Worm (Caenorhabditis elegans): ENCODE data around the gene act-3.

act-3 gene

DNA sequence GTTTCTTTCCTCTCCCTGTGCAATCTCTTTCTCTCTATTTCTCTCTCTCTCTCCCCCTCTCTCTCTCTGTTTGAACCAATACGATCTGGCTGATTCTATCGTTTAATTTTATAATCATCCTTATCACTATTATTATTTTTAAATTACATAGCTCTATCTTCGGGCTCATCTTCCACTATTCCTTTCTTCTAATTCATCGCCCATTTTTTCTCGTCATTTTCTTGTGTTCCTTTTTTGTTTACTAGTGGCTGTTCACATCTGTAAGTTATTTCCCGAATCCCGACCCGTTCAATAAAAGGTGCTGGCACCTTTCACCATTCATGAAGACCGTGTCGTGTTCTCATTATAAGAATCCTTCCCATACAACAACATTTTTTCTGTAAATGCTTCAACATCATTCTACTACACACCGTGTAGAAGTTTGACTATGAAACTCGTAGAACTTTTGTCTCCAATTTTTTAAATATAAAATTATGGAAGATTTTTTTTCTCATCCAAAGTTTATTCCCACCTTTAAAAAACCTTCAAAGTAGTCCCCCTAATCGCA, 44.0 kb upstream of the act-3 start (continued):
- TF ChIP-seq tra-1 (GFP tag; IDR thresholded peaks at IDR 0.05) (0 out of 2 replicates have a peak, but pooled peaks have one; percentile 10), fkh-10 (GFP tag; optimal IDR thresholded peaks at IDR 0.05) (no peak), vab-7 (GFP tag; IDR thresholded peaks at IDR 0.05) (no peak), F37D6.2 (tag; optimal IDR thresholded peaks at IDR 0.05) (no peak), dve-1 (tag; optimal IDR thresholded peaks at IDR 0.05; ENCODE audit: insufficient read depth) (peak; percentile 5), T20F7.1 (GFP tag; optimal IDR thresholded peaks at IDR 0.05) (peak; percentile 32), rbr-2 (tag; optimal IDR thresholded peaks at IDR 0.05) (no peak), lsy-2 (tag; optimal IDR thresholded peaks at IDR 0.05) (peak in 1 of 2 experiments; percentile 17), daf-12 (tag; optimal IDR thresholded peaks at IDR 0.05) (no peak), Y75B8A.6 (GFP tag; IDR thresholded peaks at IDR 0.05) (no peak), dmd-9 (GFP tag; IDR thresholded peaks at IDR 0.05) (no peak), daf-8 (GFP tag; IDR thresholded peaks at IDR 0.05) (no peak), lin-13 (GFP tag; optimal IDR thresholded peaks at IDR 0.05) (no peak), dpl-1 (GFP tag; optimal IDR thresholded peaks at IDR 0.05) (no peak), mes-2 (tag; optimal IDR thresholded peaks at IDR 0.05; ENCODE audit: poor library complexity, severe bottlenecking) (peak; percentile 23), ceh-82 (tag; optimal IDR thresholded peaks at IDR 0.05) (no peak), daf-16 (GFP tag; optimal IDR thresholded peaks at IDR 0.05) (peak in 1 of 2 experiments; percentile 14), daf-16 (tag; optimal IDR thresholded peaks at IDR 0.05) (peak; percentile 28), aly-2 (tag; optimal IDR thresholded peaks at IDR 0.05) (no peak), madf-5 (GFP tag; IDR thresholded peaks at IDR 0.05) (no peak), T26A8.4 (GFP tag; IDR thresholded peaks at IDR 0.05) (0 out of 2 replicates have a peak, but pooled peaks have one; percentile 42), php-3 (GFP tag; IDR thresholded peaks at IDR 0.05) (no peak), egl-27 (tag; optimal IDR thresholded peaks at IDR 0.05) (no peak), nhr-28 (tag; optimal IDR thresholded peaks at IDR 0.05) (no peak), Y48G9A.11 (GFP tag; IDR thresholded peaks at IDR 0.05) (no peak), lin-38 (GFP tag; IDR thresholded peaks at IDR 0.05) (peak; percentile 35; the same call in 1 of the 2 replicates), nhr-25 (tag; optimal IDR thresholded peaks at IDR 0.05; ENCODE audit: borderline replicate concordance, insufficient read depth) (peak; percentile 14)

DNA sequence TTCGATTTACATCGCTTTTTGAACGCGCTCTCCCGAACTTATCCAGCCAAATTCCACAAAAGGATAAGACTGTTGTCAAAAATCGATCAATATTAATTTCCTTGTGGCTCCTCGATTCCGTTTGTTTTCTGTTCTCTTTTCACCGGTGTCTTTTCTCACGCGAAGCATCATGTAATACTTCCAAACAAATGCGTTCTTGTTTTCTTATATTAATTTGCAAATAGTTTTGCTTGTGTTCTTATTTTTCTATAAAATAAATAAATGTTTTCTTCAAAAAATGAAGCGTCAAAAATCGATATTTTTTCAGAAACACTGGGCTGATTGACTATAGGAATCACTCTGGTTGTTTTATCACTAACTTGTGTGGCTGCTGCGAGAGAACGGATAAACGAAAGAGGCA, 39.3 kb upstream of the act-3 start, which contains the start of gene math-33:
Gene math-33 (plus strand): TSS at position 301 of the 400 bp plus-strand sequence.
- TF ChIP-seq set-16 (GFP tag; IDR thresholded peaks at IDR 0.05) (no peak), nhr-111 (GFP tag; optimal IDR thresholded peaks at IDR 0.05) (no peak), F37D6.2 (tag; optimal IDR thresholded peaks at IDR 0.05) (no peak), arid-1 (GFP tag; conservative IDR thresholded peaks at IDR 0.05) (no peak), nhr-6 (tag; optimal IDR thresholded peaks at IDR 0.05) (no peak), lin-38 (GFP tag; IDR thresholded peaks at IDR 0.05) (no peak)

DNA sequence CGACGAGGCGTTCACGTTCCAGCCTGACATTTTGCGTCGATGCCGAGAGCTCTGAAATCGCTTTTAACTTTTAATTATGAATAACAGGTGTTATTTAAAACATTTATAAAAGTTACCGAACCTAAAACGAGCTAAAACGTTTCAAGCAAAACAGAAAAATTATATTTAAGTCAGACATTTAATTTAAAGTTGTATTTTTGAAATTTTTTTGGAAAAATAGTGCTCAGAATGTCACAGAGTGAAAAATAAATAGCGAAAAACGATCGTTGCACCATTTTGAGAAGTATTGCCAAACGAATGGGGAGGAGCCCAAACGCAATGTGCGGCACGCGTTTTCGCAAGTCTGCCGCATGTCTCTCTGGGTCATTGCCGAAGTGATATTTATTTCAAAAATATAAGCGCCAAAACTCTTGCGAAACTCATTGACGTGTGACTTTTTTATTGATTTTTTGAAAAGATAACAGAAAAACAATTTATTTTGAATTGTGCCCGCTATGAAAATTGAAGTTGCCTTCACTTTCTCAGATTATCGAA, 38.8 kb upstream of the act-3 start, which contains the start of gene erfa-3:
Gene erfa-3 (minus strand): TSS at position 51 of the 534 bp plus-strand sequence.
- TF ChIP-seq cey-2 (tag; optimal IDR thresholded peaks at IDR 0.05; ENCODE audit: borderline replicate concordance, insufficient read depth): no peak
- TF ChIP-seq php-3 (GFP tag; IDR thresholded peaks at IDR 0.05): peak; percentile 43; the same call in 1 of the 2 replicates
- TF ChIP-seq unc-130 (GFP tag; optimal IDR thresholded peaks at IDR 0.05): peak; percentile 75
- peak; percentile 71 for TF ChIP-seq dpl-1 (GFP tag; optimal IDR thresholded peaks at IDR 0.05)
- peak; percentile 69 for TF ChIP-seq lin-38 (GFP tag; IDR thresholded peaks at IDR 0.05)
- peak; percentile 79 for TF ChIP-seq duxl-1 (tag; optimal IDR thresholded peaks at IDR 0.05; ENCODE audit: poor library complexity)
- no peak for TF ChIP-seq ceh-82 (tag; optimal IDR thresholded peaks at IDR 0.05)
- TF ChIP-seq lim-7 (GFP tag; IDR thresholded peaks at IDR 0.05): 0 out of 2 replicates have a peak, but pooled peaks have one; percentile 50
- TF ChIP-seq pha-4 (GFP tag; IDR thresholded peaks at IDR 0.05): peak; percentile 36; the same call in 1 of the 2 replicates
- TF ChIP-seq pha-4 (tag; optimal IDR thresholded peaks at IDR 0.05): no peak
- TF ChIP-seq ceh-20 (GFP tag; IDR thresholded peaks at IDR 0.05): 0 out of 2 replicates have a peak, but pooled peaks have one; percentile 13
- peak; percentile 70 for TF ChIP-seq hmg-1.1 (GFP tag; IDR thresholded peaks at IDR 0.05)
- TF ChIP-seq hif-1 (tag; optimal IDR thresholded peaks at IDR 0.05): peak in 1 of 2 experiments; percentile 56
- TF ChIP-seq mxl-3 (GFP tag; optimal IDR thresholded peaks at IDR 0.05): peak; percentile 49
- no peak for TF ChIP-seq dmd-9 (GFP tag; IDR thresholded peaks at IDR 0.05)
- TF ChIP-seq F37D6.2 (tag; optimal IDR thresholded peaks at IDR 0.05): no peak
- peak in 1 of 2 experiments; percentile 24 for TF ChIP-seq daf-16 (GFP tag; optimal IDR thresholded peaks at IDR 0.05)
- peak; percentile 64 for TF ChIP-seq daf-16 (tag; optimal IDR thresholded peaks at IDR 0.05)
- TF ChIP-seq hlh-30 (tag; optimal IDR thresholded peaks at IDR 0.05; ENCODE audit: insufficient read depth): peak; percentile 74
- TF ChIP-seq rbr-2 (tag; optimal IDR thresholded peaks at IDR 0.05): peak; percentile 47
- TF ChIP-seq nhr-102 (tag; optimal IDR thresholded peaks at IDR 0.05): peak; percentile 54

Measured in whole organism, L4 larva.